Worm (Caenorhabditis elegans) whole organism, L4 larva: ENCODE measurements around the gene B0252.5.

ENCODE experiments used
- F49E8.2 ChIP-seq: sonication (generic microtip); optimal IDR thresholded peaks from 2 replicates; lab custom pipeline; 2016; ENCODE audit warnings: missing compliant biosample characterization, mild to moderate bottlenecking, missing genetic modification characterization, borderline replicate concordance
- T26A8.4 ChIP-seq: fragments of 200-800 bp; sonication (Bioruptor generic); IDR thresholded peaks from 2 replicates; pipeline ENCODE4 v1.3.6; 2022; ENCODE audit warnings: missing genetic modification characterization, missing compliant biosample characterization
- ama-1 ChIP-seq: fragments of 150-350 bp; optimal IDR thresholded peaks from 2 replicates; lab custom pipeline; 2014; ENCODE audit warnings: inconsistent platforms, mixed read lengths
- ceh-32 ChIP-seq: sonication (generic microtip); optimal IDR thresholded peaks from 2 replicates; lab custom pipeline; 2016; ENCODE audit warnings: mild to moderate bottlenecking, missing genetic modification characterization, missing compliant biosample characterization; ENCODE audit not compliant: poor library complexity
- ceh-82 ChIP-seq: sonication (generic microtip); optimal IDR thresholded peaks from 2 replicates; lab custom pipeline; 2017; ENCODE audit warnings: missing biosample characterization, missing genetic modification characterization
- ces-1 ChIP-seq: fragments of 150-350 bp; sonication (generic microtip); optimal IDR thresholded peaks from 4 replicates; lab custom pipeline; 2014; ENCODE audit warnings: missing biosample characterization, missing genetic modification reagents, missing genetic modification characterization
- dmd-6 ChIP-seq: fragments of 200-800 bp; sonication (Bioruptor generic); IDR thresholded peaks from 2 replicates; pipeline ENCODE4 v1.3.6; 2022; ENCODE audit warnings: missing genetic modification reagents, missing genetic modification characterization, missing compliant biosample characterization
- hif-1 ChIP-seq, 2 experiments: sonication (generic microtip); optimal IDR thresholded peaks; 2 replicates each; lab custom pipeline; 2016 to 2017; ENCODE audit warnings: missing compliant biosample characterization in 2 of 2, missing genetic modification characterization in 2 of 2, missing genetic modification reagents in 2 of 2, missing genotype in 2 of 2, mild to moderate bottlenecking in 1 of 2
- tag-97 ChIP-seq: fragments of 200-800 bp; sonication (Bioruptor generic); IDR thresholded peaks from 2 replicates; pipeline ENCODE4 v1.3.6; 2022; ENCODE audit warnings: missing genetic modification characterization, missing compliant biosample characterization
- zag-1 ChIP-seq: fragments of 150-350 bp; optimal IDR thresholded peaks from 2 replicates; lab custom pipeline; 2014; ENCODE audit warnings: missing biosample characterization, missing genetic modification characterization
- zfp-3 ChIP-seq: fragments of 200-800 bp; sonication (Bioruptor generic); conservative IDR thresholded peaks from 2 replicates; pipeline ENCODE4 v1.3.6; 2022; ENCODE audit warnings: missing genetic modification reagents, missing genetic modification characterization, missing compliant biosample characterization
- zip-11 ChIP-seq: fragments of 200-800 bp; sonication (Bioruptor generic); IDR thresholded peaks from 2 replicates; pipeline ENCODE4 v1.3.6; 2022; ENCODE audit warnings: missing genetic modification characterization, missing compliant biosample characterization
- zip-2 ChIP-seq: fragments of 150-350 bp; optimal IDR thresholded peaks from 2 replicates; lab custom pipeline; 2014; ENCODE audit warnings: missing biosample characterization, missing genetic modification characterization

DNA sequence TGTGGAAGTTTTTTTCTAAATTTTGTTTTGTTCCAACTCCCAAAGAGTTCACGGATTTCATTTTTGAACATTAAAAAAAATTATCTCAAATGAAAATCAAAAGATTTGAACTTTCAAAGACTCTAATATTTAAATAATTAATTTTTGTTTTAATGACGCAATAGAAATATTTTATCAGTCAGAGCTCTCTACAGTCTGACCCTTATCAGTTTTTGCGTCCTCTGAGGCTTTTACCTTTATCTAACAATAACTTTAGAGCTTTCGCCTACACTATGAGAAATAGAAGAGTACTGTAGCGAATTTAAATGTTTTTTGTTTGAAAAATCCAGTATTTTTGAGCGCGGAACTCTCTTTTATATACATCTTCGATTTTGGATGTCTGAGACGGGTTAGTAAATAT, at the start of gene B0252.5:
- TF ChIP-seq F49E8.2 (tag; lab: Kevin White, UChicago) (no peak), zag-1 (tag; lab: Kevin White, UChicago) (no peak), zfp-3 (GFP tag; lab: Robert Waterston, UW) (no peak), ama-1 (lab: Kevin White, UChicago) (no peak), ceh-32 (tag; lab: Kevin White, UChicago) (no peak), hif-1 (tag; optimal IDR thresholded peaks at IDR 0.05; lab: Kevin White, UChicago) (no peak), ces-1 (no peak), zip-11 (no peak), T26A8.4 (no peak), ceh-82 (tag; lab: Kevin White, UChicago) (no peak), tag-97 (GFP tag; lab: Robert Waterston, UW) (no peak), dmd-6 (no peak), zip-2 (tag; lab: Kevin White, UChicago) (no peak)
